Worm (Caenorhabditis elegans): ENCODE measurements around the gene lim-4.

lim-4 gene

DNA sequence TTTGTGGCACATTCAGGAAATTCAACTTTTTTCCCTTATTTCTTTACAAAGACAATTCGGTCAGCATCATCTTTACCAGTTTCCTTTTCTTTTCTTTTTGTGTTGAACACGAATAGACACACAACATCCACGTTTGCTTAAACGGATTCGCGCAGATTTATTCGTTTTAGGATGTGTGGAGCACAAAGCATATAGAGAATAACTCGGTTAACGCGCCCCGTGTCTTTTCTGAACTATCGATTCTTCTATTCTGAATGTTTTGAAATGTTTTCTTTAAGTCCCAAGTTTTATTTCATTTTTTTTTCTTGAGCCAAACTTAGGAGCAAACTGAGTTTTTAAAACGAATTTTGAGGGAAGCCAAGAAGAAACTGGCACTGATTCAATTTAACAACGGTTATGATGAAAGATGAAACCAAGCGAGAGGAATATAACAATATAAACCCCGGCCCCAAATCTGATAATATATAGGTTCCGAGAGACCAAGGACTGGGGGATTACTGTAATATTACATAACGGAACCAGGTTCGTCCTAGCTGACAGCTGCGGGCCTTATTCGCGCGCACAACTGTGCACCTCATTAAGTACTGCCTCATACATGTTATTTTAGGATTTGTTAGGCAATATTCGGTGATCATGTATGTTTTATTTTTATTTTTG lies 1.6 kb downstream of the lim-4 start:
- TF ChIP-seq pbrm-1 (GFP tag; IDR thresholded peaks at IDR 0.05): no peak
- TF ChIP-seq madf-3 (GFP tag; IDR thresholded peaks at IDR 0.05): no peak
- no peak for TF ChIP-seq hlh-26 (GFP tag; conservative IDR thresholded peaks at IDR 0.05)
- TF ChIP-seq nfya-2 (GFP tag; IDR thresholded peaks at IDR 0.05): no peak
- no peak for TF ChIP-seq hmg-1.2 (GFP tag; IDR thresholded peaks at IDR 0.05)
- no peak for TF ChIP-seq xnd-1 (tag; optimal IDR thresholded peaks at IDR 0.05)
- no peak for TF ChIP-seq ets-4 (GFP tag; optimal IDR thresholded peaks at IDR 0.05)

DNA sequence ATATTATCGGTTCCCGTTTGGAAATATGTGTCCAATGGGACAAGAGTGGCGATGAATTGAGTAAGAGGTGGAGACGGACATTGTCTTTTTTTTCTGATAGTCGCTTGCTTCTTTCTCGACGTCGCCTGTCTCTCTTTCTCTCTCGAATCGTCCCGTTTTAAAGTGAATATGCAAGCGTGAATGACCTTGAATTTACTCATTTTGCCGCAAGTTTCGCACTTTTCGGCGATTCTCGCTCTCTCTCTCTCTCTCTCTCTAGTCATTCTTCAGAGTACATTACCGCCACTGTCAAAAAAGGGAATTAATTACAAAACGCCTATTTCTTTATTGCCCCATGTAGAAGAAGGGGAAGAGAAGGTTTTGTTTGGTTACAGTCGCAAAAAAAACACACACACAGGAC lies 5.6 kb downstream of the lim-4 start:
- TF ChIP-seq lir-1 (GFP tag; conservative IDR thresholded peaks at IDR 0.05): no peak
- TF ChIP-seq B0019.2 (GFP tag; conservative IDR thresholded peaks at IDR 0.05): no peak
- no peak for TF ChIP-seq madf-10 (tag; optimal IDR thresholded peaks at IDR 0.05)
- no peak for TF ChIP-seq F57C9.4 (tag; optimal IDR thresholded peaks at IDR 0.05)
- TF ChIP-seq lin-26 (GFP tag; IDR thresholded peaks at IDR 0.05): no peak
- no peak for TF ChIP-seq nhr-120 (GFP tag; IDR thresholded peaks at IDR 0.05)
- no peak for TF ChIP-seq gei-17 (GFP tag; optimal IDR thresholded peaks at IDR 0.05)
- no peak for TF ChIP-seq nfyb-1 (GFP tag; IDR thresholded peaks at IDR 0.05)
- no peak for TF ChIP-seq madf-3 (GFP tag; IDR thresholded peaks at IDR 0.05)
- TF ChIP-seq somi-1 (GFP tag; optimal IDR thresholded peaks at IDR 0.05): no peak
- TF ChIP-seq nhr-80 (tag; optimal IDR thresholded peaks at IDR 0.05): no peak

DNA sequence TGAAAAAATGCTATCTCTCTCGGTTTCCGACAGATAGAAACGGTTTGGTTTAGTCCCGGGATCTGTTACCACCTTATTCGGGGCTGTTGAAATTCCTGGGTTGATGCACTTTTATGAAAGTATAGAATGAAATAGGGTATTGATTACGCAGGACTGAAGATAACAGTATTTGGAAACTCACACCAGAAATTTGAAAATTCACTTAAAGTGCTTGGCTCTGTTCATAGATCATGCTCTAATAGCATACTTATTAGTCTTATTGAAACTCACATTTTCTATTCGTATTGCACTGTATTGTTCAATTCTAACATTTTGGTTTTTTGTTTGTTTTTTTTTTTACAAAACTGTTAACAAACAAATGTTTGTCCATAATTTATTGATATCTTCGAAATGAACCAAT lies 7.1 kb downstream of the lim-4 start:
- TF ChIP-seq madf-3 (GFP tag; IDR thresholded peaks at IDR 0.05) (no peak), F57A8.1 (GFP tag; optimal IDR thresholded peaks at IDR 0.05) (no peak), nhr-80 (tag; optimal IDR thresholded peaks at IDR 0.05) (no peak), ztf-25 (GFP tag; IDR thresholded peaks at IDR 0.05) (no peak), ets-4 (GFP tag; optimal IDR thresholded peaks at IDR 0.05) (no peak), madf-8 (GFP tag; conservative IDR thresholded peaks at IDR 0.05) (no peak)

DNA sequence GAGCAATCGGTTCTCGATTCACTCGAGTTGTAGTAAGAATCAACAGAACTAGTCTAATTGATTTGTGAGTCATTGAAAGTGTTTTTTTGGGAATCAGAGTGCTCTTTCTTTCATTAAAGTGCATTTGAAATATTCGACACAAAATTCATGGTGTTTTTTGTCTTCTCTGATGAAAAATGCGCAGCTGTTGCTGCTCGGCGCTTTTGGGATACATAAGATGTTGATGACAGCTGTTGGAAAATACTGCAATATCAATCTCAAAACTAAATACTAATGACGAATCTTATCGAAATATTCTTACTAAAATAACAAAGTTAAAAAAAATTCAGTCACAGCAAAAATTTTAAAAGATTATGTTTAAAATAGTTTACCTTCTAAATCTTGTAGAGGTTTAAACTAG lies 12.1 kb downstream of the lim-4 start:
- no peak for TF ChIP-seq B0336.3 (GFP tag; IDR thresholded peaks at IDR 0.05)
- TF ChIP-seq hmg-20 (GFP tag; IDR thresholded peaks at IDR 0.05): no peak
- no peak for TF ChIP-seq lin-40 (tag; optimal IDR thresholded peaks at IDR 0.05)
- no peak for TF ChIP-seq dox-1 (GFP tag; IDR thresholded peaks at IDR 0.05)
- TF ChIP-seq zfh-2 (GFP tag; conservative IDR thresholded peaks at IDR 0.05): no peak
- no peak for TF ChIP-seq egl-18 (GFP tag; IDR thresholded peaks at IDR 0.05)
- no peak for TF ChIP-seq gei-17 (GFP tag; optimal IDR thresholded peaks at IDR 0.05)
- no peak for TF ChIP-seq let-526 (GFP tag; IDR thresholded peaks at IDR 0.05)
- no peak for TF ChIP-seq F57A8.1 (GFP tag; optimal IDR thresholded peaks at IDR 0.05)
- no peak for TF ChIP-seq hmg-1.2 (GFP tag; IDR thresholded peaks at IDR 0.05)
- no peak for TF ChIP-seq unc-62 (GFP tag; optimal IDR thresholded peaks at IDR 0.05)
- no peak for TF ChIP-seq rcor-1 (GFP tag; IDR thresholded peaks at IDR 0.05)
- no peak for TF ChIP-seq egrh-3 (GFP tag; IDR thresholded peaks at IDR 0.05)
- no peak for TF ChIP-seq ztf-26 (tag; optimal IDR thresholded peaks at IDR 0.05)
- no peak for TF ChIP-seq ceh-27 (GFP tag; optimal IDR thresholded peaks at IDR 0.05)
- TF ChIP-seq chd-7 (tag; optimal IDR thresholded peaks at IDR 0.05): no peak

DNA sequence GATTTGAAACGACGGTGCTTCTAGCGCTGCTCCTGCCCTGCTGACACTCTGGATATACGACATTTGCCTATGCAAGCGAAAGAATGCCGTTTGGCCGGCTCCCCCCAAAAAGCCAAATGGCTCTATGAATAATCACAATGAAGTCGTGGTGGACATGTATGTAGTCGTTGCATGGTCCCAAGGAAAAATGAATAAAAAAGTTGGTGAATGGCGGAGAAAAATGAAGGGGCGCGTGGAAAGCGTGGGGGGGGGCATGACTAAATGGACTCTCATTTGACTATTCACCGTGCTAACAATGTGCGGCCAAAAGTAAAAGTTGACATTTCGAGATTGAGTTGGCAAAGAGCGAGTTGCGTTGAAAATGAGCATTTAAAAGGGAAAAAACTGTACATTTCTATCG lies 13.9 kb downstream of the lim-4 start:
- TF ChIP-seq ztf-28 (GFP tag; IDR thresholded peaks at IDR 0.05) (no peak), let-526 (GFP tag; IDR thresholded peaks at IDR 0.05) (no peak), madf-6 (GFP tag; IDR thresholded peaks at IDR 0.05) (no peak), mxl-1 (tag; optimal IDR thresholded peaks at IDR 0.05) (no peak), nhr-27 (tag; optimal IDR thresholded peaks at IDR 0.05) (no peak), ZK185.1 (tag; optimal IDR thresholded peaks at IDR 0.05; ENCODE audit: poor library complexity, severe bottlenecking) (no peak), rec-8 (tag; optimal IDR thresholded peaks at IDR 0.05) (no peak), ceh-58 (GFP tag; IDR thresholded peaks at IDR 0.05) (no peak), cebp-2 (GFP tag; IDR thresholded peaks at IDR 0.05) (no peak), aptf-3 (GFP tag; IDR thresholded peaks at IDR 0.05) (no peak), T26A5.8 (tag; optimal IDR thresholded peaks at IDR 0.05) (no peak), lsy-27 (tag; optimal IDR thresholded peaks at IDR 0.05; ENCODE audit: borderline replicate concordance, insufficient read depth) (no peak)
